Worm (Caenorhabditis elegans) whole organism, young adult: Measurements from ENCODE around the gene Y17G7B.3.
A peak's percentile ranks its signal among the peaks of the same experiment; 100 is the strongest.

Source experiments
- B0336.3 ChIP-seq: fragments of 200-800 bp; sonication (Bioruptor generic); IDR thresholded peaks from 2 replicates; pipeline ENCODE4 v1.3.6; 2022; ENCODE audit warnings: missing genetic modification characterization, missing compliant biosample characterization
- C06A6.2 ChIP-seq: fragments of 200-800 bp; sonication (Bioruptor generic); conservative IDR thresholded peaks from 2 replicates; pipeline ENCODE4 v1.3.6; 2022; ENCODE audit warnings: missing genetic modification characterization, missing compliant biosample characterization
- D2030.7 ChIP-seq: fragments of 200-800 bp; sonication (Bioruptor generic); IDR thresholded peaks from 2 replicates; pipeline ENCODE4 v1.3.6; 2022; ENCODE audit warnings: missing genetic modification reagents, missing genetic modification characterization, missing compliant biosample characterization
- F33H1.4 ChIP-seq: fragments of 200-800 bp; sonication (Bioruptor generic); IDR thresholded peaks from 2 replicates; pipeline ENCODE4 v1.3.6; 2022; ENCODE audit warnings: missing genetic modification reagents, missing genetic modification characterization, missing compliant biosample characterization
- F37B4.10 ChIP-seq: fragments of 200-800 bp; sonication (Bioruptor generic); IDR thresholded peaks from 2 replicates; pipeline ENCODE4 v1.3.6; 2022; ENCODE audit warnings: missing genetic modification characterization, missing compliant biosample characterization
- F52B5.7 ChIP-seq: sonication (generic microtip); optimal IDR thresholded peaks from 2 replicates; lab custom pipeline; 2016; ENCODE audit warnings: mild to moderate bottlenecking, missing genetic modification characterization, missing compliant biosample characterization
- F55B11.4 ChIP-seq: sonication (generic microtip); optimal IDR thresholded peaks from 2 replicates; lab custom pipeline; 2016; ENCODE audit warnings: missing compliant biosample characterization, missing genetic modification characterization, borderline replicate concordance; ENCODE audit not compliant: insufficient read depth
- Y53G8AR.9 ChIP-seq: fragments of 200-800 bp; sonication (Bioruptor generic); conservative IDR thresholded peaks from 2 replicates; pipeline ENCODE4 v1.3.6; 2022; ENCODE audit warnings: missing genetic modification reagents, missing genetic modification characterization, missing compliant biosample characterization
- Y67H2A.10 ChIP-seq: fragments of 200-800 bp; sonication (Bioruptor generic); conservative IDR thresholded peaks from 2 replicates; pipeline ENCODE4 v1.3.6; 2022; ENCODE audit warnings: missing genetic modification reagents, missing genetic modification characterization, missing compliant biosample characterization
- Y79H2A.3 ChIP-seq: fragments of 200-800 bp; sonication (Bioruptor generic); conservative IDR thresholded peaks from 2 replicates; pipeline ENCODE4 v1.3.6; 2022; ENCODE audit warnings: missing genetic modification reagents, missing genetic modification characterization, missing compliant biosample characterization
- ZK185.1 ChIP-seq: sonication (generic microtip); optimal IDR thresholded peaks from 2 replicates; lab custom pipeline; 2016; ENCODE audit warnings: mild to moderate bottlenecking, missing genetic modification characterization, missing compliant biosample characterization; ENCODE audit not compliant: poor library complexity, severe bottlenecking
- ama-1 ChIP-seq, 3 experiments: fragments of 150-350 bp in 1 of 3; sonication (generic microtip) in 2 of 3; optimal IDR thresholded peaks; 2 replicates each; lab custom pipeline; 2014 to 2018; ENCODE audit warnings: missing biosample characterization in 2 of 3, missing genetic modification characterization in 2 of 3, missing genetic modification reagents in 2 of 3
- atf-7 ChIP-seq: sonication (generic microtip); optimal IDR thresholded peaks from 2 replicates; lab custom pipeline; 2017; ENCODE audit warnings: mild to moderate bottlenecking, missing genetic modification characterization, missing compliant biosample characterization
- athp-1 ChIP-seq: sonication (generic microtip); optimal IDR thresholded peaks from 2 replicates; lab custom pipeline; 2017; ENCODE audit warnings: mild to moderate bottlenecking, missing genetic modification characterization, missing compliant biosample characterization
- attf-3 ChIP-seq: fragments of 200-800 bp; sonication (Bioruptor generic); conservative IDR thresholded peaks from 2 replicates; pipeline ENCODE4 v1.3.6; 2022; ENCODE audit warnings: missing genetic modification reagents, missing genetic modification characterization, missing compliant biosample characterization
- attf-6 ChIP-seq: fragments of 200-800 bp; sonication (Bioruptor generic); IDR thresholded peaks from 2 replicates; pipeline ENCODE4 v1.3.6; 2022; ENCODE audit warnings: missing genetic modification reagents, missing genetic modification characterization, missing compliant biosample characterization
- bed-1 ChIP-seq: fragments of 200-800 bp; sonication (Bioruptor generic); IDR thresholded peaks from 2 replicates; pipeline ENCODE4 v1.3.6; 2022; ENCODE audit warnings: missing genetic modification reagents, missing genetic modification characterization, missing compliant biosample characterization
- cebp-1 ChIP-seq, 2 experiments: fragments of 200-800 bp in 1 of 2; sonication (Bioruptor generic) in 1 of 2; sonication (generic microtip) in 1 of 2; IDR thresholded peaks in 1 of 2; optimal IDR thresholded peaks in 1 of 2; 2 replicates each; pipeline versions ENCODE4 v1.3.6 to Lab custom; 2017 to 2022; ENCODE audit warnings: missing compliant biosample characterization in 2 of 2, missing genetic modification characterization in 2 of 2, mild to moderate bottlenecking in 1 of 2, missing genetic modification reagents in 1 of 2, moderate library complexity in 1 of 2
- cebp-2 ChIP-seq: fragments of 200-800 bp; sonication (Bioruptor generic); IDR thresholded peaks from 2 replicates; pipeline ENCODE4 v1.3.6; 2022; ENCODE audit warnings: missing genetic modification characterization, missing compliant biosample characterization
- ceh-100 ChIP-seq: fragments of 200-800 bp; sonication (Bioruptor generic); IDR thresholded peaks from 2 replicates; pipeline ENCODE4 v1.3.6; 2022; ENCODE audit warnings: missing genetic modification reagents, missing genetic modification characterization, missing compliant biosample characterization
- ceh-79 ChIP-seq: sonication (generic microtip); optimal IDR thresholded peaks from 2 replicates; lab custom pipeline; 2017; ENCODE audit warnings: mild to moderate bottlenecking, missing genetic modification characterization, missing compliant biosample characterization
- chd-7 ChIP-seq: sonication (generic microtip); optimal IDR thresholded peaks from 2 replicates; lab custom pipeline; 2016; ENCODE audit warnings: mild to moderate bottlenecking, missing genetic modification characterization, moderate library complexity, missing compliant biosample characterization
- efl-1 ChIP-seq: fragments of 150-350 bp; optimal IDR thresholded peaks from 2 replicates; lab custom pipeline; 2014; ENCODE audit warnings: missing biosample characterization, missing genetic modification reagents, missing genetic modification characterization
- egl-18 ChIP-seq: fragments of 200-800 bp; sonication (Bioruptor generic); IDR thresholded peaks from 2 replicates; pipeline ENCODE4 v1.3.6; 2022; ENCODE audit warnings: missing genetic modification reagents, missing genetic modification characterization, missing compliant biosample characterization
- egrh-3 ChIP-seq: fragments of 200-800 bp; sonication (Bioruptor generic); IDR thresholded peaks from 2 replicates; pipeline ENCODE4 v1.3.6; 2022; ENCODE audit warnings: missing genetic modification reagents, missing genetic modification characterization, missing compliant biosample characterization
- him-1 ChIP-seq: sonication (generic microtip); optimal IDR thresholded peaks from 2 replicates; lab custom pipeline; 2016; ENCODE audit warnings: missing genotype, missing genetic modification reagents, missing genetic modification characterization, missing compliant biosample characterization
- hmg-20 ChIP-seq: fragments of 200-800 bp; sonication (Bioruptor generic); IDR thresholded peaks from 2 replicates; pipeline ENCODE4 v1.3.6; 2022; ENCODE audit warnings: missing genetic modification reagents, missing genetic modification characterization, missing compliant biosample characterization
- let-526 ChIP-seq: fragments of 200-800 bp; sonication (Bioruptor generic); IDR thresholded peaks from 2 replicates; pipeline ENCODE4 v1.3.6; 2022; ENCODE audit warnings: missing genetic modification reagents, missing genetic modification characterization, missing compliant biosample characterization
- let-607 ChIP-seq, 2 experiments: fragments of 200-800 bp in 1 of 2; sonication (Bioruptor generic) in 1 of 2; sonication (generic microtip) in 1 of 2; optimal IDR thresholded peaks; 2 replicates each; lab custom pipeline; 2016 to 2018; ENCODE audit warnings: mild to moderate bottlenecking in 2 of 2, missing compliant biosample characterization in 2 of 2, missing genetic modification characterization in 2 of 2, moderate library complexity in 2 of 2, missing genotype in 1 of 2
- lsl-1 ChIP-seq: fragments of 200-800 bp; sonication (Bioruptor generic); optimal IDR thresholded peaks from 2 replicates; lab custom pipeline; 2018; ENCODE audit warnings: mild to moderate bottlenecking, missing genetic modification characterization, moderate library complexity, missing compliant biosample characterization
- madf-10 ChIP-seq: sonication (generic microtip); optimal IDR thresholded peaks from 2 replicates; lab custom pipeline; 2016; ENCODE audit warnings: mild to moderate bottlenecking, missing genetic modification characterization, missing compliant biosample characterization
- nfya-1 ChIP-seq: sonication (generic microtip); optimal IDR thresholded peaks from 2 replicates; lab custom pipeline; 2017; ENCODE audit warnings: antibody characterized with exemption, missing compliant biosample characterization, missing genetic modification characterization, borderline replicate concordance; ENCODE audit not compliant: insufficient read depth
- nfya-2 ChIP-seq: fragments of 200-800 bp; sonication (Bioruptor generic); IDR thresholded peaks from 2 replicates; pipeline ENCODE4 v1.3.6; 2022; ENCODE audit warnings: missing genetic modification reagents, missing genetic modification characterization, missing compliant biosample characterization
- nhr-179 ChIP-seq: sonication (generic microtip); optimal IDR thresholded peaks from 2 replicates; lab custom pipeline; 2016; ENCODE audit warnings: mild to moderate bottlenecking, missing genetic modification characterization, missing compliant biosample characterization
- nhr-27 ChIP-seq: fragments of 200-800 bp; sonication (Bioruptor generic); optimal IDR thresholded peaks from 2 replicates; lab custom pipeline; 2018; ENCODE audit warnings: mild to moderate bottlenecking, missing genetic modification characterization, moderate library complexity, missing compliant biosample characterization
- nhr-90 ChIP-seq: sonication (generic microtip); optimal IDR thresholded peaks from 2 replicates; lab custom pipeline; 2016; ENCODE audit warnings: missing genotype, mild to moderate bottlenecking, missing genetic modification characterization, missing compliant biosample characterization
- repo-1 ChIP-seq: sonication (generic microtip); optimal IDR thresholded peaks from 2 replicates; lab custom pipeline; 2017; ENCODE audit warnings: mild to moderate bottlenecking, missing genetic modification characterization, missing compliant biosample characterization
- sdz-38 ChIP-seq: sonication (generic microtip); optimal IDR thresholded peaks from 2 replicates; lab custom pipeline; 2016; ENCODE audit warnings: missing genotype, missing genetic modification characterization, missing compliant biosample characterization
- tbp1 ChIP-seq: fragments of 200-800 bp; sonication (Bioruptor generic); optimal IDR thresholded peaks from 2 replicates; lab custom pipeline; 2018; ENCODE audit warnings: mild to moderate bottlenecking, missing genetic modification characterization, missing compliant biosample characterization
- tbx-9 ChIP-seq: sonication (generic microtip); optimal IDR thresholded peaks from 2 replicates; lab custom pipeline; 2016; ENCODE audit warnings: borderline replicate concordance, missing genetic modification characterization, inconsistent platforms, missing compliant biosample characterization
- unc-62 ChIP-seq: fragments of 150-350 bp; optimal IDR thresholded peaks from 2 replicates; lab custom pipeline; 2014; ENCODE audit warnings: missing biosample characterization, missing genetic modification reagents, missing genetic modification characterization
- ztf-22 ChIP-seq: fragments of 200-800 bp; sonication (Bioruptor generic); optimal IDR thresholded peaks from 2 replicates; lab custom pipeline; 2018; ENCODE audit warnings: mild to moderate bottlenecking, missing genetic modification characterization, moderate library complexity, missing compliant biosample characterization
- ztf-28 ChIP-seq: fragments of 200-800 bp; sonication (Bioruptor generic); IDR thresholded peaks from 2 replicates; pipeline ENCODE4 v1.3.6; 2022; ENCODE audit warnings: missing genetic modification reagents, missing genetic modification characterization, missing compliant biosample characterization

The Y17G7B.3 gene

DNA sequence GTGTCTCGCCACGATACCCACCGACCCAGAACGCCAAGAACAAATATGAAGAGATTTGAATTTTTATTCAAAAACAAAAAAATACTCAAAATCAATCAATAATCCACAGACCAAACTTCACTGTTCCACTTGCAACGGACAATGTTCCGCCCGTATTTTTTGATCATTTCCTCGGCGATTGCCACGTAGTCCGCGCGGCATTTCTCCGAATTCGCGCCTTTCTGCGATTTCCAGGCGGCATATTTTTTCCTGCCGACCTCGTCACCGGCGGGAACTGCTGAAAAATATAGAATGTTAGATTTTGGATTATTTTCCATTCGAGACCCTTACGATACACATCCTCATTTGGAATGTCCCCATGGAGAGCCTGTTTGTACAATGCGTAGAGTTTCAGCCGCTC, 16.6 kb upstream of the Y17G7B.3 start (continued):
- TF ChIP-seq nfya-2 (no peak), unc-62 (no peak), tbp1 (GFP tag; lab: Kevin White, UChicago) (no peak), nhr-90 (tag; lab: Kevin White, UChicago) (no peak), F52B5.7 (tag; lab: Kevin White, UChicago) (no peak), ZK185.1 (tag; lab: Kevin White, UChicago) (no peak), attf-6 (no peak), C06A6.2 (GFP tag; lab: Robert Waterston, UW) (no peak), ztf-28 (GFP tag; lab: Robert Waterston, UW) (no peak), let-526 (GFP tag; lab: Robert Waterston, UW) (no peak), ceh-100 (GFP tag; lab: Robert Waterston, UW) (0 out of 2 replicates have a peak, but pooled peaks have one; percentile 30), atf-7 (tag; lab: Kevin White, UChicago) (no peak), F33H1.4 (peak; percentile 41; the same call in 1 of the 2 replicates), efl-1 (GFP tag; lab: Kevin White, UChicago) (peak; percentile 68), ceh-79 (tag; lab: Kevin White, UChicago) (no peak), nhr-179 (tag; lab: Kevin White, UChicago) (no peak), Y79H2A.3 (GFP tag; lab: Robert Waterston, UW) (no peak), ama-1 (optimal IDR thresholded peaks at IDR 0.05; lab: Kevin White, UChicago) (no peak), ama-1 (GFP tag; optimal IDR thresholded peaks at IDR 0.05; lab: Kevin White, UChicago) (no peak), cebp-1 (GFP tag; IDR thresholded peaks at IDR 0.05; lab: Robert Waterston, UW) (no peak), cebp-1 (tag; optimal IDR thresholded peaks at IDR 0.05; lab: Kevin White, UChicago) (peak; percentile 16), madf-10 (tag; lab: Kevin White, UChicago) (no peak), ztf-22 (no peak), tbx-9 (tag; lab: Kevin White, UChicago) (no peak), F37B4.10 (no peak), attf-3 (GFP tag; lab: Robert Waterston, UW) (no peak), chd-7 (tag; lab: Kevin White, UChicago) (no peak), F55B11.4 (no peak), egl-18 (no peak), sdz-38 (no peak)
- TF ChIP-seq, all 124 proteins: peak for 27

ce11 chrII:11973632-11974031, 15.2 kb upstream of the Y17G7B.3 start, which contains the start of gene acbp-6:
TSS of gene acbp-6 (minus strand) at chrII:11973732.
- TF ChIP-seq hmg-20 (GFP tag; lab: Robert Waterston, UW) (no peak), cebp-2 (GFP tag; lab: Robert Waterston, UW) (no peak), Y53G8AR.9 (GFP tag; lab: Robert Waterston, UW) (0 out of 2 replicates have a peak, but pooled peaks have one; percentile 22), attf-6 (no peak), nfya-1 (no peak)

ce11 chrII:11974048-11974995, 14.5 kb upstream of the Y17G7B.3 start:
- TF ChIP-seq F33H1.4 = peak; percentile 82
- peak; percentile 36 for TF ChIP-seq repo-1
- TF ChIP-seq egrh-3 (GFP tag; lab: Robert Waterston, UW) = no peak
- TF ChIP-seq D2030.7 (GFP tag; lab: Robert Waterston, UW) = 0 out of 2 replicates have a peak, but pooled peaks have one; percentile 42
- peak; percentile 22 to 50 for TF ChIP-seq let-607 (tag; optimal IDR thresholded peaks at IDR 0.05; lab: Kevin White, UChicago)
- TF ChIP-seq him-1 (tag; lab: Kevin White, UChicago) = no peak
- TF ChIP-seq ztf-28 (GFP tag; lab: Robert Waterston, UW) = 0 out of 2 replicates have a peak, but pooled peaks have one; percentile 36
- peak; percentile 68 for TF ChIP-seq chd-7 (tag; lab: Kevin White, UChicago)
- TF ChIP-seq Y67H2A.10 (GFP tag; lab: Robert Waterston, UW) = no peak
- TF ChIP-seq athp-1 (tag; lab: Kevin White, UChicago) = peak; percentile 72
- 0 out of 2 replicates have a peak, but pooled peaks have one; percentile 32 for TF ChIP-seq Y79H2A.3 (GFP tag; lab: Robert Waterston, UW)
- peak; percentile 42 for TF ChIP-seq B0336.3 (GFP tag; lab: Robert Waterston, UW)
- peak; percentile 89 for TF ChIP-seq lsl-1
- peak; percentile 17 for TF ChIP-seq nhr-27 (tag; lab: Kevin White, UChicago)
- no peak for TF ChIP-seq bed-1
- TF ChIP-seq sdz-38 = no peak
